Worm (Caenorhabditis elegans): ENCODE data around the gene F23F12.3.
A peak's percentile ranks its signal among the peaks of the same experiment; 100 is the strongest.

F23F12.3 gene

ce11 chrIII:6478256-6479004 is 21.9 kb upstream of the F23F12.3 start, which contains the start of gene zip-8:
TSS of gene zip-8 (plus strand) at chrIII:6478955.
- TF ChIP-seq W03F9.2 (tag; optimal IDR thresholded peaks at IDR 0.05): no peak
- no peak for TF ChIP-seq him-1 (tag; optimal IDR thresholded peaks at IDR 0.05)
- TF ChIP-seq dao-5 (tag; optimal IDR thresholded peaks at IDR 0.05): no peak

ce11 chrIII:6479439-6479838 is 20.9 kb upstream of the F23F12.3 start:
- TF ChIP-seq W03F9.2 (tag; optimal IDR thresholded peaks at IDR 0.05): no peak
- no peak for TF ChIP-seq him-1 (tag; optimal IDR thresholded peaks at IDR 0.05)
- no peak for TF ChIP-seq dao-5 (tag; optimal IDR thresholded peaks at IDR 0.05)

ce11 chrIII:6482918-6483317 is 17.4 kb upstream of the F23F12.3 start, which contains the start of gene chtb-2:
TSS of gene chtb-2 (plus strand) at chrIII:6483218.
- TF ChIP-seq W03F9.2 (tag; optimal IDR thresholded peaks at IDR 0.05): no peak
- no peak for TF ChIP-seq dao-5 (tag; optimal IDR thresholded peaks at IDR 0.05)
- TF ChIP-seq him-1 (tag; optimal IDR thresholded peaks at IDR 0.05): no peak

ce11 chrIII:6488916-6489315 is 11.4 kb upstream of the F23F12.3 start:
- TF ChIP-seq dao-5 (tag; optimal IDR thresholded peaks at IDR 0.05): no peak
- peak; percentile 64 for TF ChIP-seq W03F9.2 (tag; optimal IDR thresholded peaks at IDR 0.05)

ce11 chrIII:6489493-6489892 is 10.8 kb upstream of the F23F12.3 start, which contains the start of gene rpt-3:
TSS of gene rpt-3 (plus strand) at chrIII:6489793.
- TF ChIP-seq W03F9.2 (tag; optimal IDR thresholded peaks at IDR 0.05): no peak
- no peak for TF ChIP-seq him-1 (tag; optimal IDR thresholded peaks at IDR 0.05)
- no peak for TF ChIP-seq dao-5 (tag; optimal IDR thresholded peaks at IDR 0.05)

- TF ChIP-seq him-1 (tag; optimal IDR thresholded peaks at IDR 0.05) (no peak), W03F9.2 (tag; optimal IDR thresholded peaks at IDR 0.05) (no peak), dao-5 (tag; optimal IDR thresholded peaks at IDR 0.05) (no peak)
Observed at ce11 chrIII:6490989-6491388, 9.3 kb upstream of the F23F12.3 start.

- TF ChIP-seq W03F9.2 (tag; optimal IDR thresholded peaks at IDR 0.05): no peak
- TF ChIP-seq dao-5 (tag; optimal IDR thresholded peaks at IDR 0.05): no peak
- TF ChIP-seq him-1 (tag; optimal IDR thresholded peaks at IDR 0.05): no peak
Observed at ce11 chrIII:6492807-6493206, 7.5 kb upstream of the F23F12.3 start, which contains the start of gene srb-11. TSS of gene srb-11 (minus strand) at chrIII:6492907.

ce11 chrIII:6495191-6495723 is 5.1 kb upstream of the F23F12.3 start, which contains the start of gene F23F12.13:
TSS of gene F23F12.13 (plus strand) at chrIII:6495673.
- no peak for TF ChIP-seq dao-5 (tag; optimal IDR thresholded peaks at IDR 0.05)
- no peak for TF ChIP-seq W03F9.2 (tag; optimal IDR thresholded peaks at IDR 0.05)
- no peak for TF ChIP-seq him-1 (tag; optimal IDR thresholded peaks at IDR 0.05)

- TF ChIP-seq W03F9.2 (tag; optimal IDR thresholded peaks at IDR 0.05) (no peak), him-1 (tag; optimal IDR thresholded peaks at IDR 0.05) (no peak), dao-5 (tag; optimal IDR thresholded peaks at IDR 0.05) (no peak)
Observed at ce11 chrIII:6498176-6498575, 2.1 kb upstream of the F23F12.3 start, which contains the start of gene sdz-15. TSS of gene sdz-15 (plus strand) at chrIII:6498476.

- TF ChIP-seq him-1 (tag; optimal IDR thresholded peaks at IDR 0.05): no peak
Observed at ce11 chrIII:6499102-6499501, 1.2 kb upstream of the F23F12.3 start.

ce11 chrIII:6507832-6508231 is 7.5 kb downstream of the F23F12.3 start, which contains the start of gene F23F12.12:
TSS of gene F23F12.12 (plus strand) at chrIII:6508132.
- TF ChIP-seq dao-5 (tag; optimal IDR thresholded peaks at IDR 0.05): no peak
- no peak for TF ChIP-seq W03F9.2 (tag; optimal IDR thresholded peaks at IDR 0.05)
- no peak for TF ChIP-seq him-1 (tag; optimal IDR thresholded peaks at IDR 0.05)

ce11 chrIII:6508327-6508726 is 8.0 kb downstream of the F23F12.3 start:
- no peak for TF ChIP-seq him-1 (tag; optimal IDR thresholded peaks at IDR 0.05)
- no peak for TF ChIP-seq W03F9.2 (tag; optimal IDR thresholded peaks at IDR 0.05)
- no peak for TF ChIP-seq dao-5 (tag; optimal IDR thresholded peaks at IDR 0.05)

- TF ChIP-seq dao-5 (tag; optimal IDR thresholded peaks at IDR 0.05) (no peak), W03F9.2 (tag; optimal IDR thresholded peaks at IDR 0.05) (no peak)
Observed at ce11 chrIII:6509301-6509700, 9.0 kb downstream of the F23F12.3 start.

- TF ChIP-seq him-1 (tag; optimal IDR thresholded peaks at IDR 0.05) (no peak), dao-5 (tag; optimal IDR thresholded peaks at IDR 0.05) (no peak), W03F9.2 (tag; optimal IDR thresholded peaks at IDR 0.05) (no peak)
Observed at ce11 chrIII:6514673-6515072, 14.4 kb downstream of the F23F12.3 start, which contains the start of gene acr-5. TSS of gene acr-5 (minus strand) at chrIII:6514773.

All from whole organism, L4/young adult.